Fruit fly (Drosophila melanogaster) ovary, adult (tissue): Measurements from ENCODE around the gene Rabex-5.
"Not testable (repeated sequence)": the region's sequence is repeated elsewhere in the genome, so short reads cannot be mapped to it uniquely, and the experiment has no call there.

ENCODE experiments used
- CG17801 ChIP-seq: fragments of 200-800 bp; optimal IDR thresholded peaks from 2 replicates; lab custom pipeline; 2019; ENCODE audit warnings: missing biosample characterization, mild to moderate bottlenecking, missing genetic modification characterization, moderate library complexity; ENCODE audit not compliant: partially characterized antibody

Rabex-5 gene

DNA sequence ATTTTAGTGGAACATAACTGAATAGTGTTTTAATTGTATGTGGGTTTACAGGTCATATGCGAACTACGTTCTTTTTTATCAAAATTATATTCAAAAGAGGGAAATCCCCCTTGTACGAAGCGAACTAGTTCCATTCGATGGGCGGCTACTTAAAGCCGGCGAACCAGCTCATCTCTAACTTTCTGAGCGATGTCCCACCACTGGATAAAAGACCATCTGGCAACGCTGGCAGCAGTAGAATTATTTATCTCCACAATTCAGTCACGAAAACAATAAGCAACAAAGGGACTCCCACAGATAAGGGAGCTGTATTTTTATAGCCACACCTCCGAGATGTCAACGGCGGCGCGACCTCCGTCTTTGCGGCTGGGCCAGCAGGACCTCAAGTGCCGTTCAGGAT lies at the start of gene Rabex-5:
Rabex-5 (plus strand) TSS at position 221 of the 400 bp plus-strand sequence.
- no peak for TF ChIP-seq CG17801 (GFP tag; lab: Kevin White, UChicago)

DNA sequence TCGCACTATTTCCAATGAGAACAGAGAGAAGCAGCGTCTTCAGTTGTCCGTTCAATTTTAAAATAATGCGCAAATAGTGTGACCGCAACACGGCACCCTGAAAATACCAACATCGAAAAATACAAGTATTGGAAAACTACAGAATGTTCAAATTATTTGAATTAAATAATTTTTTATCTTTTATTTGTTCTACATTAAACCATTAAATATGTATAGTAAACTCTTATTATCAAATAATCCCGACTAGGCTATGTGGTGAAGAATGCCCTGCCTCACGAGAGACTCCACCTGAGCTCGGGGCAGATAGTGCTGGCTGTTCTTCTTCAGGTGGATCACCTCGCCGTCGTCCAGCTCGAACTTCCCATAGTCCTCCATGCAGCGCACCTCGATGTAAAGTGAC lies 48.9 kb upstream of the Rabex-5 start, which contains the start of gene CG32318:
CG32318 (minus strand) TSS at position 101 of the 400 bp plus-strand sequence.
- TF ChIP-seq CG17801 (GFP tag; lab: Kevin White, UChicago), result not testable (repeated sequence)

DNA sequence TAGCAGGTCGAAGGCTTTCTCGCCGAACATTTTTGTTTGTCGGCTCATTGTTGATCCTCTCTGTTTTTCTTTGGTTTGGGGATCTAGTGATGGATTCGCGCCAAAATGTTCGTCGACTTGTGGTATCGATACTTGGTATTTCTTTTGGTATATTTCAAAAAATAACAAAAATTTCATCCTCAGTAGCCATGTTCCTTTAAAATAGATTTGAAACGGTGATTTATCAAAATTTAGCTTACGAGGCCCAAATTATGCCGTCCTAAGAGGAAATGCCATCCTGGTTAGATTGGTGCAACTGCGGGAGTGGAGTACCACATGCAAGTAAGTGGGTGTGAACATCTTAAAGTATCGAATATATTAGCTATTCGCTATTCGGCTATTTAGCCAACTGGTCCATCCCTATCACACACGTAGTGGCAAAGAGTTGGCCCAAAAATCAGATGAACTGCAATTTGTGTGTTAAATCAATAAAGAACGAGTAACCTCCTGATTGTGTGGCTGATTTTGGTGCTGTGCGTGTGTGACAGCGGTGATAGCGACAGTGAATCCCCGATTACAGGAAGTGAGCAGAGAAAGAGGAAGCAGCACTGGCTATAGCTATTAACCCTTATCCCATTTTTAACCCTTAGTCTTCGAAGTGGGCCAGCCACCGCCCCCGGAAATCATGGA lies 48.0 kb upstream of the Rabex-5 start, which contains the start of the genes Psf1 and Sac1:
Psf1 (minus strand) TSS at position 51 of the 669 bp plus-strand sequence.
Sac1 (plus strand) TSS at position 191 of the 669 bp plus-strand sequence.
- no peak for TF ChIP-seq CG17801 (GFP tag; lab: Kevin White, UChicago)

DNA sequence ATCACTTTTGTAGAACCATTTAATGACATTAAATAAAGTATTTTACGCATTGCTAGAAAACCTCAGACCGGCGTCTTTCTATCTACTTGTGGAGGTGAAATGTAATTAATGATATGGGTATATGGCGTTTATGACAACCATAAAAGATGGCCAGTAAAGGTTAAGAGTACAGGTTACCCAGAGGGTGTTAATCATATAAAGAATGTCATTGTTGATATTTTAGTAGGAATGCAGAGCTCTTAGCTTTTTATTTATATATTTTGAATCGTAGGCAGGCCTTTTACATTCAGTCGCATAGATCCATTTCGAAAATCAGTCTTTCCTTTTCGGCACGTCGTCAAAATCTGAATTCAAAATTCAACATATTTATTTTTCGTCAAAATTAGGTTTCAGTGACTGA lies 45.3 kb upstream of the Rabex-5 start, which contains the start of gene Bfc:
Bfc (plus strand) TSS at position 301 of the 400 bp plus-strand sequence.
- no peak for TF ChIP-seq CG17801 (GFP tag; lab: Kevin White, UChicago)

DNA sequence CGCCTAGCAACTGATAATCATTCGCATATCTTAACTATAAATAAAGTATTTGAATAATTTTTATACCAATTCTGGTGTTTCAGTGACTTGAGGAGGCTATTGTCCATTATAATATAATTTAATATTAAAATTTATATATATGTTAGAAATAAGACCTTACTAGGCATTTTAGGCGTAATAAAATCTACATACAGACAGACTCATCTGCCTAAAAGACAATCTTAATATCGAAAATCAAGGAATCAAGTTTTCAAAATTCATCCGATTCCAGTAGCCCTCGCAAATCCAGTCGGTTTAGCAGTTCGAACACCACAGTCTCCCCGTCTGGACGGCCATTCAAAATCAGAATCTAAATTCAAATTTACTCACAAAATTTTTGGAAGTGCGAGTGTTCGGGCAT lies 44.0 kb upstream of the Rabex-5 start, which contains the start of the genes CG9130 and CG9133:
CG9130 (plus strand) TSS at position 301 of the 400 bp plus-strand sequence.
CG9133 (plus strand) TSS at position 301 of the 400 bp plus-strand sequence.
- TF ChIP-seq CG17801 (GFP tag; lab: Kevin White, UChicago), result no peak

DNA sequence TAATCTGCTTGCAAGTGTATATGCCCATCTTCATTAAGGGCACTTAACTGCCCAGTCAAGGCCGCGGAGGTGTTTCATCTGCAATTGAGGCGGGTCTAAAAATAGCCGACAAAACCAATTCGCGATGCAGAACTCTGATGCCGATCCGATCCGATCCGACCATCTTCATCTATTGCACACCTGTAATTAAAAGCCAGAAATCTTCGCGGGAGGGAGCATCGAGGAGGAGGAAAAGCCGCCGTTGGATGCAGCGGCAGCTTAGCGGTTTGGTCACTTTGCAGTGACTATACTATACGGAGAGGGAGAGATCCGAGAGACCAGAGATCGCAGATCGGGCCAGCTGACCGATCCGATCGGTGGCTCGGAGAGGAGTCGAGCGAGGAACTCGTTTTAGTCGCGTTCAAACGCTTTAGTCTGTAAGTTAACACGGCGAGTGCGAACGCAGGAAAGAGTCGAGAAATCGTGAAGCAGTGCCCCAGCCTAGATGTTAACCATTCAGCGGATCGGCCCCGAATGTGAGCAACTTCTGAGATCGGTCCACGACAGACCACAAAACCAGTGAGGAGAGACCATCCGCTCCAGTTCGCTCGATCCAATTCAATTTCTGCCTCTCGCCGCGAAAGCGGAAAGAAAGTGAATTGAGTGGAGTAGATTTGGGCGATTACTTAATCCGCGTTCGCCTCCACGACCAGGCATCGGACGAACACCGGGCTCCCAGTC lies 39.5 kb upstream of the Rabex-5 start, which contains the start of gene tfc:
tfc (plus strand) TSS at position 389 of the 720 bp plus-strand sequence.
- no peak for TF ChIP-seq CG17801 (GFP tag; lab: Kevin White, UChicago)

DNA sequence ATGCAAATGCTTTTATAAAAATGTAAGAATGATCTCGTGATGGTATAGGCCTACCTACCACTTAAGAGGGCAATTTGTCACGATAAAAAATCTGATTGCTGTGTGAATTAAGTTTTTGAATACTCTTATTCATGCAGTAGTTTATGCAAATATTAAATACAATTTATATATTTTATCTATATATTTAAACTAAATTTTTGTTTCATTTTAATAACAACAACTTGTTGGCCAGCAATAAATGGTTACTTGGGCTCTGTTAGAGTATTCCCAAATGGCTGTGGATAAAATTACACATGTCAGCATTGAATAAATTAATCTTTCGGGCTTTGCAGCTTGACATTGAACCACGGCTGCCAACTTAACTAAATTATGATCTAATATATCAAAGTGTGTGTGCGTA lies 37.2 kb upstream of the Rabex-5 start:
- TF ChIP-seq CG17801 (GFP tag; lab: Kevin White, UChicago), result no peak

DNA sequence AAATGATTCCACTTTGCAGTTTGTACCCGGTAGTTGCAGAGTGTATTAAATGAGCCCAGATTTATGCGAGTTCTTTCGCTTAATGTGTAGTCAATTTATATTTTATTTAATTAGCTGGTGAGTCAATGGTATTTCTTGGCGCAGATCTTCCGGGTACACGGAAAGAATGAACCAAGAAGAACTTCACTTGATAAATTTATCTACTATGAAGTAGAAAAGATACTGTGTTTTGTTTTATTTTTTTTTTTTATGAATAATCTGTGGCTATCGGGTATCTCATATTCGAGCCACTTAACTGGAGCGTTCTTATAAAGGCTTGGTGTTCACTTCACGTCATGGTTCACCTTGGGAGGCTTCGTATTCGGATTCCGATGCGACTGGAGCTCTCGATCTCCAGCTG lies 30.7 kb upstream of the Rabex-5 start:
- TF ChIP-seq CG17801 (GFP tag; lab: Kevin White, UChicago), result no peak

DNA sequence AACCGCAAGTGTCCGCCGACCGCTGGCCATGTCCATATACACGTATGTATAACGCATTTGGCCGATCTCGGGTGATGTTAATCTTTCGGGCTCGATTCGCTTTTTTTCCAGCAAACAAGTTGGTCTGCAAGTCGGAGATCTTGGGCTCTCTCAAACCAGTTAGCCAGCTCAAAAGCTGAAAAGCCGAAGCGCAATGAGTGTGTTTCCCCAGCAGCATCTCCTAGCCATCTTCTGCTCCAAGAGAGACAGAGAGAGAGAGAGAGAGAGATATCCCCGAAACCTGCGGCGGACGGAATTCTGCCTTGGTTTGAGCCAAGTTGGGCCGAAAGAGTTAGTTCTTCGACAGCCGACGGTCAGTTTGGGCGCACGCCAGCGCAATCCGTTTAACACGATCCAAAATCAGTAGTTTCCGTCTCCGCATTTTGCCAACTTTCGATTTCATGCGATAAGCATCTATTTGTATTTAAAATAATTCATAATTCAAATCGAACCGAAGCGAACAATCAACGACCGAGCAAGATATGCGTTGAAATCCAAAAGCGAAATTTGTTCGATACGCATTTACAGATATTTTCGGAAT lies 30.2 kb upstream of the Rabex-5 start:
- TF ChIP-seq CG17801 (GFP tag; lab: Kevin White, UChicago), result no peak

DNA sequence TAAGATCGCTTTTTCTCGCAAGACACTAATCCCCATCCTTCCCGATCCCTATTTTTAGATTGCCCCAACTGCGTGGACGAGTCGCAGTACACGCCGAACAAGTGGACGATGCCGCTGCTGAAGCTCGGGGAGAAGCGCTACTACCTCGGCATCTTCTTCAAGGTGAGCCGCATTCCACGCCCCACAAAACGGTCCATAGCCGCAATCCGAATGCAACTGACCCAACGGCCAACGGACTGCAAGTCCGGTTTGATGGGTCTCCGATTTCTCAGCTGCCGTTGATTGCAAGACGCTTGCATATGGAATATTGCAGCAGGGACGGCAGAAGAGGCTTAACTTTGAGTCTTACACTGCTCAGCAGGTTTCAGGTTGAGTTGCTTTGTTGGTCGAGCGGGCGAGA lies 26.7 kb upstream of the Rabex-5 start:
- TF ChIP-seq CG17801 (GFP tag; lab: Kevin White, UChicago), result no peak

DNA sequence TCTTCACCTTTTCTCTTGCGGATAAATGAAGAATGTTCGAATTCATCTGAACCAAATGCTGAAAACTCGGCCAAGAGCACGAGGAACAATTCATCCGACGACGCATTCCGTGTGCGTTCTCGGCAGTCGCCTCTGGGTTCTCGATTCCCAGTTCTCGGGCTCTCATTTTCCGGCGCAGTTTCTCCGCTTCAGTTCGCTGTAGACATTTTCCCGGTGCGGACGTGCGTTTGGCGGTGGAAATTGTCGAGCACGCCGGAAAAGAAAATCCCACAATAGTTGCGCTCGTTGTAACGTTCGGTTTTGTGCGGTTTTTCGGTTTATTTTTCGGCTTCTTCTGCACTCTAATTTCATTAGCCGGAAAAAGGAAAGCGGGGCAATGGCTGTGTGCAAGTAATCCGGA lies 19.9 kb upstream of the Rabex-5 start, which contains the start of gene CG32333:
CG32333 (plus strand) TSS at position 190 of the 400 bp plus-strand sequence.
- TF ChIP-seq CG17801 (GFP tag; lab: Kevin White, UChicago), result no peak

DNA sequence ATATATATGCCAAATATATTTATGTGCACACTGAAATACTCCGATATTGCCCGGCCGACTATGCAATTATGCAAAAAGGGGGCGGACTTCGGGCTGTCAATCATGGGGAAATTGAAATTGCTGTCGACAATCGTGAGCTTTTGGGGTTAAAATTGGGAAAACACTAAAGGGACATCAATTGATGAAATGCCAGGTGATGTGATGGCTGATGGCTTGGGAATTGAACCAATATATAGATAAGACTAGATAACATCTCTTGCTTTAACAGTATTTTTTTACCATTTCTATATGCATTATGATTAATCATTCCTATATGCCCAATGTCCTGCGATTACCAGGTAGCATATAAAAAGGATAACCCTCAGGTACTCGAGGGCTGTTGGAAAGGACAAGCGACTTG lies 17.8 kb upstream of the Rabex-5 start:
- TF ChIP-seq CG17801 (GFP tag; lab: Kevin White, UChicago), result no peak

DNA sequence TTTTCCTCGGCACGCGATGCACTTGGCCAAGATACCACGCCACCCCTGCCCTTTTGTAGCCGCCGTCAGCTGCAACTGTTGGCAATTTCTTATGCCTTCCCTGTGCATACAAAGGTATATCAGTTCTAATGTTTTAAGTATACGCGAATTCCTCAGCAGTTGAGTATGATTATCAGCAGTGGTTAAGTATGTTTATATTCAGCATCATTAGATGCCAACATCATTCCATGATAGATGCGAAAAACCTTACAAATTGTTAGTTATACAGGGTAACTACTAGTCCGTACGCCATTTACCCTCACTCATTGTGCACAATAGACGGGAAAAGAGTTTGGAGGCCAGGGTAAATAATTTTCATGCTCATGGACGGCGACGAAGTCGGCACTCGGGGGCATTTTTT lies 16.0 kb upstream of the Rabex-5 start:
- TF ChIP-seq CG17801 (GFP tag; lab: Kevin White, UChicago), result no peak

DNA sequence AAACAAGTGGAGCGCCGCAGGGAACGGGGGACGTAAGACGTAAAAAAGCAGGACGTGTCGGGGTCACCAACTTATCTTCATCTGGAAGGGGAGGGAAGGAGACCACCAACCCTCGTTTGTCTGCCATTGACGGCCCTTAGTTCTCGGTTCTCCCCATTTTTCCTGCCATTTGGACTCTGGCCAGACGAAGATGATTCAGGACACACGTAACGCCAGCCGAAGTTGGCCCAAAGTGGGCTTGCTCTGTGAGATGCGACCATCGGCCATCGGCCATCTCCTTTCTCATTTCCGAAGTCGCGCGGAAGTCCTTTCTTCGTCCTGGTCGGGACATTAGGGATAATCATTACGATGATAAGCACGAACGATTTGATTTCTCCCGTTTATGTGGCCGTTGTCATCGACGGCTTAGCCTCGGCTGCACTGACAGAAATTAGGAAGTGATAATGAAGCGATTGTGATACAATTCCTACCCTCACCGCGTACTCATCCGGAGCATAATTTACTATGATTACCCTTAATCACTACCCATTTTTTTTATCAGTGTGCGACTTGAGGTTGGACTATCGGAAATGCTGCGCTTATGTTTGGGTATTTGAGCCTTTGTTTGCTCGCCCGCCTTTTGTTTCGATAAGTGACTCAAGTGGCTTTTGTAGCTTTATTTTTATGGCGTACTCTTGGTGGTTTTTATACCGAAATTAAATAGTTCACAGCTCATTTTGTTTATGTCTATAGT lies 14.7 kb upstream of the Rabex-5 start:
- TF ChIP-seq CG17801 (GFP tag; lab: Kevin White, UChicago), result no peak
